Fruit fly (Drosophila melanogaster): Measurements from ENCODE around the gene CG1958.

CG1958 gene

DNA sequence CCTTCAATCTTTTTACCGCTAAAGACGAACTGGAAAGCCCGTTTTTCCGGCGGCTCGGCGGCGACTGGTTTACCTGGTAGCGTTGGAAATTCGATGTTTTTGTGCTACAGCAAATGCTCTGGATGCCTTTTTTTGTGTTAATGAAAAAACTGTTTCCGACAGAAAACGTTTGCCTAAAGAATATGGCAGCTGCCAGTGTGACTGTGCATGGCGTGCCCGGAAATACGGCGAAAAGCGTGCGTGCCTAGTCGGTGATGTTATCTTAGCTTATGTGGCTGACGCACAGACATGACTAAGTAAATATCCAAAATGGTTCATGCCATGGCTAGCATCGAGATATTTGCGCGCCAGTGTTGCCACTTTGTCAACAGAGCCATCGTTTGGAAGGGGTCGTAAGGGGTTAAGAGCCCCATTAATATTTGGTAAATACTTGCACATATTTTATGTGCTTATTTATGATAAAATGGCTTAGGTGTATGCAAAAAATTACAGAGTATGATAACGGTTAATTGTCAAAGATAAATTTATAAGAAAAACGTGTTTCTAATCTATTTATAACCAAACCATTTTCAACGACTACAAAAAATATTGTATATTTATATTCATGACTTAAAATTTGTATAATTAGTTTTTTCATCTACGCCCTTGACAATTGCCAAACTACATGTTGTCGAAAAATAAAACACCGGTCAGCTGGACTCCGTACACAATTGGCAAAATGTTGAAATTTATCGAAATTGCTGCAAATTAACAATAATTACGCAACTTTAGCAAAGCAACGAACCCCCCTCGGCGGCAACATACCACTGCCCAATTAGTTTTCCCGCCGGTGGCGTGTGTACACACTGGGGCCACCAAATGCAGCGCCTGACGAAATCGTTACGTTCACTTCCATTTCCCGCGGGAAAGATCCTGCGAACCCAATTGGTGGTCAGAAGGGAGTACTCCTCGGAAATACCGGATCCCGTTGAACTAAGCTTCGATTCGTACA is 19.6 kb downstream of the CG1958 start, which contains the start of gene CG2059 (continued):
- TF ChIP-seq knrl (GFP tag; IDR thresholded peaks at IDR 0.05; ENCODE audit: partially characterized antibody) (peak; percentile 52), Usf (GFP tag; optimal IDR thresholded peaks at IDR 0.05) (peak; percentile 31), CG1603 (tag; optimal IDR thresholded peaks at IDR 0.05) (peak; percentile 100), Atf3 (GFP tag; optimal IDR thresholded peaks at IDR 0.05) (peak; percentile 59), CG14667 (GFP tag; IDR thresholded peaks at IDR 0.05) (0 out of 2 replicates have a peak, but pooled peaks have one; percentile 11), CG17912 (GFP tag; optimal IDR thresholded peaks at IDR 0.05) (peak; percentile 63), ro (GFP tag; IDR thresholded peaks at IDR 0.05) (no peak), trem (tag; optimal IDR thresholded peaks at IDR 0.05) (peak; percentile 75), CG6683 (GFP tag; optimal IDR thresholded peaks at IDR 0.05) (no peak), Mrtf (GFP tag; IDR thresholded peaks at IDR 0.05) (no peak), CTCF (GFP tag; optimal IDR thresholded peaks at IDR 0.05) (peak; percentile 47), shn (GFP tag; optimal IDR thresholded peaks at IDR 0.05) (peak; percentile 60), maf-S (GFP tag; optimal IDR thresholded peaks at IDR 0.05) (peak; percentile 53), Oaz (GFP tag; IDR thresholded peaks at IDR 0.05) (peak; percentile 37; the same call in 1 of the 2 replicates), CkIIα-i1 (GFP tag; IDR thresholded peaks at IDR 0.05) (0 out of 2 replicates have a peak, but pooled peaks have one; percentile 24), CG8359 (GFP tag; optimal IDR thresholded peaks at IDR 0.05; ENCODE audit: borderline replicate concordance) (peak; percentile 28), peb (GFP tag; IDR thresholded peaks at IDR 0.05) (no peak), Hey (tag; optimal IDR thresholded peaks at IDR 0.05) (peak; percentile 21), nerfin-1 (tag; optimal IDR thresholded peaks at IDR 0.05) (no peak), schlank (tag; optimal IDR thresholded peaks at IDR 0.05) (peak; percentile 5), D (optimal IDR thresholded peaks at IDR 0.05) (no peak), D (GFP tag; optimal IDR thresholded peaks at IDR 0.05) (no peak), CG2678 (tag; optimal IDR thresholded peaks at IDR 0.05) (peak; percentile 50), CG12391 (tag; optimal IDR thresholded peaks at IDR 0.05) (peak; percentile 52), CG3726 (GFP tag; IDR thresholded peaks at IDR 0.05) (no peak), bbx (GFP tag; IDR thresholded peaks at IDR 0.05; ENCODE audit: partially characterized antibody) (peak; percentile 58), insv (GFP tag; optimal IDR thresholded peaks at IDR 0.05) (peak in 1 of 2 experiments; percentile 35), CG4360 (GFP tag; IDR thresholded peaks at IDR 0.05) (peak; percentile 19), caup (GFP tag; optimal IDR thresholded peaks at IDR 0.05; ENCODE audit: severe bottlenecking) (peak; percentile 50), Ets97D (GFP tag; optimal IDR thresholded peaks at IDR 0.05) (peak; percentile 96), NfI (GFP tag; optimal IDR thresholded peaks at IDR 0.05) (peak; percentile 38), MESR4 (GFP tag; optimal IDR thresholded peaks at IDR 0.05) (peak; percentile 95), zf30C (GFP tag; optimal IDR thresholded peaks at IDR 0.05) (no peak), Deaf1 (tag; optimal IDR thresholded peaks at IDR 0.05) (no peak), Eip74EF (GFP tag; optimal IDR thresholded peaks at IDR 0.05) (no peak), Dad (GFP tag; optimal IDR thresholded peaks at IDR 0.05) (peak; percentile 29), CG4282 (GFP tag; optimal IDR thresholded peaks at IDR 0.05) (peak; percentile 63), Rfx (GFP tag; IDR thresholded peaks at IDR 0.05) (peak; percentile 79), CG9727 (GFP tag; optimal IDR thresholded peaks at IDR 0.05) (peak; percentile 49), CG10147 (GFP tag; optimal IDR thresholded peaks at IDR 0.05) (peak; percentile 11), Nf-YB (GFP tag; optimal IDR thresholded peaks at IDR 0.05) (peak; percentile 23), bsh (GFP tag; optimal IDR thresholded peaks at IDR 0.05) (peak in 1 of 2 experiments; percentile 22), Rx (GFP tag; IDR thresholded peaks at IDR 0.05) (peak; percentile 45; the same call in 1 of the 2 replicates), fd3F (GFP tag; optimal IDR thresholded peaks at IDR 0.05) (no peak), CG11085 (GFP tag; IDR thresholded peaks at IDR 0.05) (peak; percentile 42), so (GFP tag; IDR thresholded peaks at IDR 0.05) (0 out of 3 replicates have a peak, but pooled peaks have one; percentile 46), CG10274 (GFP tag; optimal IDR thresholded peaks at IDR 0.05) (no peak), kay (GFP tag; optimal IDR thresholded peaks at IDR 0.05) (peak; percentile 89)

Measured in whole organism, embryonic.